Worm (Caenorhabditis elegans): ENCODE results near the gene R05D8.9.

The R05D8.9 gene

ce11 chrV:2725225-2725624, 42.1 kb downstream of the R05D8.9 start, which contains the start of gene srg-59:
Gene srg-59, minus strand, starts transcription at chrV:2725325.
- TF ChIP-seq unc-62 (GFP tag; optimal IDR thresholded peaks at IDR 0.05): no peak

- no peak for TF ChIP-seq unc-62 (GFP tag; optimal IDR thresholded peaks at IDR 0.05)
These were observed 44.8 kb downstream of the R05D8.9 start, which contains the start of gene srg-60 for ce11 chrV:2722555-2722954. Gene srg-60, minus strand, starts transcription at chrV:2722655.

DNA sequence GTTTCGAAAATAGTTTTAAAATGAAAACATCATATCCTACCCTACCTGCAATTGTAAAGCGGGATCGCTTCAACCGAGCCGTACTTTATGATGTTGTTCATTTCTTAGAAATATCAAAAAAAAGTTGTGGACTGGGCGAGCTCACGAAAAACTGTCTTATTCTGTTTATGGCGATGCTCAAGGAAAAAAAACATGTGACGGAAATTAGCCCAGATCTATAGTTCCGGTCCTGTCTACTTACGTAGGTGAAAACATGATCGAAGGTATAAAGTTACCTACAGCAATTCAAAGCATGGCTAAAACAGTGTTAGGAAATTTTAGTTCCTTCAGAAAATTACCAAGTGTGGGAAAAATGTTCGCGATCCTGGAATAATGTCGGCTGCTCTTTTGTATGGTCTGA, 46.6 kb downstream of the R05D8.9 start, which contains the start of gene srt-27:
srt-27 (minus strand) TSS at position 101 of the 400 bp plus-strand sequence.
- TF ChIP-seq unc-62 (GFP tag; optimal IDR thresholded peaks at IDR 0.05): no peak

DNA sequence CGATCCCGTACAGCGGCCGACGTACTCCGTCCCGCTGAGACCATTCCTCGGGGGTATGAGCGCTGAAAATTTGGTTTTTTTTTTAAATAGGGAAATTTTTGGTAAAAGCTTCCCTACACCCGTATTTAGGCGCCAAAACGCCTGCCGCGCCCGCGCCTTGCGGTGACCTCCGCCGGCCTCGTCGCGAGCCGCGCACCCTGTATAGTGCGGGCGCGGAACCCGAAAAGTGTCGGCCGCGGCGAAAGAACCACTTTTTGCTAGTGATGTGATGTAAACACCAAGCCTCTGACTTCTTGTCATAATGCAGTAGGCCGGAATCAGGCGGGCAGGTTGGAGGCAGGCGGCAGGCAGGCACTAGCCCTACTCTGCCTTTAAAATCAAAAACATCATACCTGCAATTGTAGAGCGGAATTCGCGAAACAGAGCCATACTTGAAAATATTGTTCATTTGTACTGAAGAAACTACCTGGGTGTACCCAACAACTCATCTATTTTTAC, 48.6 kb downstream of the R05D8.9 start, which contains the start of gene srt-29:
srt-29 (minus strand) TSS at position 448 of the 498 bp plus-strand sequence.
- no peak for TF ChIP-seq unc-62 (GFP tag; optimal IDR thresholded peaks at IDR 0.05)

- TF ChIP-seq unc-62 (GFP tag; optimal IDR thresholded peaks at IDR 0.05): no peak
These were observed 50.4 kb downstream of the R05D8.9 start for ce11 chrV:2716933-2717332.

All from whole organism, dauer.